Fruit fly (Drosophila melanogaster) whole organism, embryonic: ENCODE measurements around the gene CG4839.

Source experiments
- Adf1 ChIP-seq: fragments of 200-800 bp; sonication (Bioruptor generic); IDR thresholded peaks from 2 replicates; pipeline ENCODE4 v1.3.6; 2022; ENCODE audit warnings: missing biosample characterization, missing genetic modification characterization
- Atf3 ChIP-seq: fragments of 200-800 bp; sonication (Bioruptor generic); optimal IDR thresholded peaks from 3 replicates; lab custom pipeline; 2016; ENCODE audit warnings: missing biosample characterization, missing genetic modification characterization
- BEAF-32 ChIP-seq: fragments of 200-800 bp; sonication (Bioruptor generic); optimal IDR thresholded peaks from 3 replicates; lab custom pipeline; 2017; ENCODE audit warnings: missing biosample characterization, missing genetic modification characterization, mild to moderate bottlenecking, moderate library complexity, missing genetic modification reagents
- BtbVII ChIP-seq: fragments of 200-800 bp; sonication (Bioruptor generic); optimal IDR thresholded peaks from 3 replicates; lab custom pipeline; 2017; ENCODE audit warnings: missing biosample characterization, mild to moderate bottlenecking, missing genetic modification characterization
- CG10543 ChIP-seq: fragments of 200-800 bp; sonication (Bioruptor generic); optimal IDR thresholded peaks from 3 replicates; lab custom pipeline; 2017; ENCODE audit warnings: missing biosample characterization, mild to moderate bottlenecking, missing genetic modification characterization, moderate library complexity
- CG10959 ChIP-seq: fragments of 200-800 bp; sonication (Bioruptor generic); IDR thresholded peaks from 2 replicates; pipeline ENCODE4 v1.3.6; 2022; ENCODE audit warnings: missing biosample characterization, missing genetic modification characterization
- CG11085 ChIP-seq: fragments of 200-800 bp; sonication (Bioruptor generic); IDR thresholded peaks from 2 replicates; pipeline ENCODE4 v1.3.6; 2022; ENCODE audit warnings: missing biosample characterization, missing genetic modification characterization
- CG13894 ChIP-seq: fragments of 200-800 bp; sonication (Bioruptor generic); optimal IDR thresholded peaks from 3 replicates; lab custom pipeline; 2018; ENCODE audit warnings: missing biosample characterization, mild to moderate bottlenecking, missing genetic modification characterization, moderate library complexity
- CG14667 ChIP-seq: fragments of 200-800 bp; sonication (Bioruptor generic); IDR thresholded peaks from 2 replicates; pipeline ENCODE4 v1.3.6; 2022; ENCODE audit warnings: missing biosample characterization, missing genetic modification characterization
- CG15479 ChIP-seq: fragments of 200-800 bp; sonication (Bioruptor generic); optimal IDR thresholded peaks from 3 replicates; lab custom pipeline; 2019; ENCODE audit warnings: missing biosample characterization, mild to moderate bottlenecking, missing genetic modification characterization, moderate library complexity
- CG1603 ChIP-seq: fragments of 200-800 bp; sonication (Bioruptor generic); optimal IDR thresholded peaks from 2 replicates; lab custom pipeline; 2019; ENCODE audit warnings: missing biosample characterization, mild to moderate bottlenecking, missing genetic modification characterization, moderate library complexity
- CG30431 ChIP-seq: fragments of 200-800 bp; sonication (Bioruptor generic); optimal IDR thresholded peaks from 2 replicates; lab custom pipeline; 2017; ENCODE audit warnings: missing biosample characterization, missing genetic modification characterization
- CG32532 ChIP-seq: fragments of 200-800 bp; sonication (Bioruptor generic); IDR thresholded peaks from 2 replicates; pipeline ENCODE4 v1.3.6; 2022; ENCODE audit warnings: missing biosample characterization, missing genetic modification characterization
- CG3726 ChIP-seq: fragments of 200-800 bp; sonication (Bioruptor generic); IDR thresholded peaks from 3 replicates; pipeline ENCODE4, ENCODE4 v1.3.6; 2022; ENCODE audit warnings: missing biosample characterization, missing genetic modification characterization
- CG4404 ChIP-seq: fragments of 200-800 bp; sonication (Bioruptor generic); IDR thresholded peaks from 2 replicates; pipeline ENCODE4 v1.3.6; 2022; ENCODE audit warnings: missing biosample characterization, missing genetic modification characterization
- CG7963 ChIP-seq: fragments of 200-800 bp; sonication (Bioruptor generic); IDR thresholded peaks from 3 replicates; pipeline ENCODE4 v1.3.6; 2022; ENCODE audit warnings: missing biosample characterization, missing genetic modification characterization; ENCODE audit not compliant: partially characterized antibody
- CG8281 ChIP-seq: fragments of 200-800 bp; sonication (Bioruptor generic); optimal IDR thresholded peaks from 2 replicates; lab custom pipeline; 2018; ENCODE audit warnings: missing biosample characterization, mild to moderate bottlenecking, missing genetic modification characterization, moderate library complexity
- CG9215 ChIP-seq: fragments of 200-800 bp; sonication (Bioruptor generic); IDR thresholded peaks from 2 replicates; pipeline ENCODE4 v1.3.6; 2022; ENCODE audit warnings: missing biosample characterization, missing genetic modification characterization
- CG9817 ChIP-seq: fragments of 200-800 bp; sonication (Bioruptor generic); optimal IDR thresholded peaks from 2 replicates; lab custom pipeline; 2018; ENCODE audit warnings: missing biosample characterization, mild to moderate bottlenecking, missing genetic modification characterization, moderate library complexity
- Dbx ChIP-seq: fragments of 200-800 bp; sonication (Bioruptor generic); IDR thresholded peaks from 3 replicates; pipeline ENCODE4 v1.3.6; 2022; ENCODE audit warnings: missing biosample characterization, missing genetic modification characterization
- E2f1 ChIP-seq: fragments of 200-800 bp; sonication (Bioruptor generic); IDR thresholded peaks from 2 replicates; pipeline ENCODE4 v1.3.6; 2022; ENCODE audit warnings: missing biosample characterization, missing genetic modification characterization
- HLH4C ChIP-seq: fragments of 200-800 bp; sonication (Bioruptor generic); IDR thresholded peaks from 3 replicates; pipeline ENCODE4 v1.3.6; 2022; ENCODE audit warnings: missing biosample characterization, missing genetic modification characterization; ENCODE audit not compliant: partially characterized antibody
- HLH54F ChIP-seq: fragments of 200-800 bp; sonication (Bioruptor generic); optimal IDR thresholded peaks from 3 replicates; lab custom pipeline; 2016; ENCODE audit warnings: missing biosample characterization, missing genetic modification characterization
- HmgD ChIP-seq: fragments of 200-800 bp; sonication (Bioruptor generic); optimal IDR thresholded peaks from 3 replicates; lab custom pipeline; 2016; ENCODE audit warnings: missing biosample characterization, missing genetic modification characterization
- HmgZ ChIP-seq: fragments of 200-800 bp; sonication (Bioruptor generic); optimal IDR thresholded peaks from 2 replicates; lab custom pipeline; 2018; ENCODE audit warnings: missing biosample characterization, mild to moderate bottlenecking, missing genetic modification characterization
- Hr51 ChIP-seq, 2 experiments: fragments of 200-800 bp; sonication (Bioruptor generic); optimal IDR thresholded peaks; 2 replicates in 1 of 2; 3 replicates in 1 of 2; lab custom pipeline; 2016 to 2018; ENCODE audit warnings: missing biosample characterization in 2 of 2, missing genetic modification characterization in 2 of 2, mild to moderate bottlenecking in 1 of 2, moderate library complexity in 1 of 2
- Jarid2 ChIP-seq: fragments of 200-800 bp; sonication (Bioruptor generic); optimal IDR thresholded peaks from 3 replicates; lab custom pipeline; 2017; ENCODE audit warnings: mild to moderate bottlenecking, missing biosample characterization, missing genetic modification reagents, missing genetic modification characterization
- Meics ChIP-seq: fragments of 200-800 bp; sonication (Bioruptor generic); optimal IDR thresholded peaks from 2 replicates; lab custom pipeline; 2017; ENCODE audit warnings: missing biosample characterization, mild to moderate bottlenecking, missing genetic modification characterization
- Myb ChIP-seq: fragments of 200-800 bp; sonication (Bioruptor generic); optimal IDR thresholded peaks from 2 replicates; lab custom pipeline; 2016; ENCODE audit warnings: missing biosample characterization, missing genetic modification characterization
- Nf-YA ChIP-seq: fragments of 200-800 bp; sonication (Bioruptor generic); IDR thresholded peaks from 2 replicates; pipeline ENCODE4 v1.3.6; 2022; ENCODE audit warnings: missing biosample characterization, missing genetic modification characterization
- Nf-YC ChIP-seq: fragments of 200-800 bp; optimal IDR thresholded peaks from 3 replicates; lab custom pipeline; 2019; ENCODE audit warnings: missing biosample characterization, mild to moderate bottlenecking, missing genetic modification characterization, moderate library complexity
- Rfx ChIP-seq: fragments of 200-800 bp; sonication (Bioruptor generic); IDR thresholded peaks from 2 replicates; pipeline ENCODE4 v1.3.6; 2022; ENCODE audit warnings: missing biosample characterization, missing genetic modification characterization
- Stat92E ChIP-seq, 3 experiments: fragments of >200 bp in 2 of 3; fragments of 200-800 bp in 1 of 3; sonication (Bioruptor generic) in 1 of 3; optimal IDR thresholded peaks; 2 replicates each; lab custom pipeline; 2017 to 2019; ENCODE audit warnings: missing biosample characterization in 3 of 3, missing genetic modification characterization in 3 of 3, mild to moderate bottlenecking in 1 of 3, moderate library complexity in 1 of 3
- ap ChIP-seq: fragments of 200-800 bp; sonication (Bioruptor generic); IDR thresholded peaks from 2 replicates; pipeline ENCODE4 v1.3.6; 2022; ENCODE audit warnings: missing biosample characterization, missing genetic modification characterization
- ara ChIP-seq: fragments of 200-800 bp; sonication (Bioruptor generic); IDR thresholded peaks from 2 replicates; pipeline ENCODE4 v1.3.6; 2022; ENCODE audit warnings: missing biosample characterization, missing genetic modification characterization
- cato ChIP-seq: fragments of 200-800 bp; sonication (Bioruptor generic); optimal IDR thresholded peaks from 2 replicates; lab custom pipeline; 2016; ENCODE audit warnings: missing biosample characterization, missing genetic modification characterization, borderline replicate concordance
- crol ChIP-seq: fragments of 200-800 bp; sonication (Bioruptor generic); IDR thresholded peaks from 2 replicates; pipeline ENCODE4 v1.3.6; 2022; ENCODE audit warnings: missing biosample characterization, missing genetic modification characterization
- gem ChIP-seq: fragments of 200-800 bp; sonication (Bioruptor generic); optimal IDR thresholded peaks from 2 replicates; lab custom pipeline; 2019; ENCODE audit warnings: missing biosample characterization, mild to moderate bottlenecking, missing genetic modification characterization, moderate library complexity
- grn ChIP-seq: fragments of 200-800 bp; sonication (Bioruptor generic); optimal IDR thresholded peaks from 3 replicates; lab custom pipeline; 2017; ENCODE audit warnings: missing biosample characterization, missing genetic modification characterization
- ind ChIP-seq: fragments of 200-800 bp; sonication (Bioruptor generic); optimal IDR thresholded peaks from 3 replicates; lab custom pipeline; 2016; ENCODE audit warnings: missing biosample characterization, missing genetic modification characterization
- oc ChIP-seq: fragments of 200-800 bp; sonication (Bioruptor generic); optimal IDR thresholded peaks from 2 replicates; lab custom pipeline; 2018; ENCODE audit warnings: missing biosample characterization, mild to moderate bottlenecking, missing genetic modification characterization, moderate library complexity
- org-1 ChIP-seq: fragments of 200-800 bp; sonication (Bioruptor generic); optimal IDR thresholded peaks from 2 replicates; lab custom pipeline; 2017; ENCODE audit warnings: missing biosample characterization, missing genetic modification characterization
- prd ChIP-seq, 3 experiments: fragments of >200 bp in 2 of 3; fragments of 200-800 bp in 1 of 3; sonication (Bioruptor generic) in 1 of 3; optimal IDR thresholded peaks in 2 of 3; IDR thresholded peaks in 1 of 3; 2 replicates in 2 of 3; 3 replicates in 1 of 3; pipeline versions ENCODE4 v1.3.6 to Lab custom; 2017 to 2022; ENCODE audit warnings: missing biosample characterization in 1 of 3, missing genetic modification characterization in 1 of 3
- scrt ChIP-seq: fragments of 200-800 bp; sonication (Bioruptor generic); optimal IDR thresholded peaks from 2 replicates; lab custom pipeline; 2018; ENCODE audit warnings: missing biosample characterization, mild to moderate bottlenecking, missing genetic modification characterization, moderate library complexity
- sens ChIP-seq: fragments of 200-800 bp; sonication (Bioruptor generic); peaks from one replicate; lab custom pipeline; 2016; ENCODE audit warnings: missing biosample characterization, missing genetic modification characterization
- slbo ChIP-seq: fragments of 200-800 bp; sonication (Bioruptor generic); IDR thresholded peaks from 2 replicates; pipeline ENCODE4 v1.3.6; 2022; ENCODE audit warnings: missing biosample characterization, missing genetic modification characterization
- sug ChIP-seq: fragments of 200-800 bp; optimal IDR thresholded peaks from 2 replicates; lab custom pipeline; 2019; ENCODE audit warnings: missing biosample characterization, mild to moderate bottlenecking, missing genetic modification characterization, moderate library complexity
- tap ChIP-seq: fragments of 200-800 bp; optimal IDR thresholded peaks from 3 replicates; lab custom pipeline; 2019; ENCODE audit warnings: missing biosample characterization, mild to moderate bottlenecking, missing genetic modification characterization, moderate library complexity
- ttk ChIP-seq: fragments of 200-800 bp; sonication (Bioruptor generic); IDR thresholded peaks from 2 replicates; pipeline ENCODE4 v2.1.2; 2022; ENCODE audit warnings: missing biosample characterization, missing genetic modification characterization

The CG4839 gene

DNA sequence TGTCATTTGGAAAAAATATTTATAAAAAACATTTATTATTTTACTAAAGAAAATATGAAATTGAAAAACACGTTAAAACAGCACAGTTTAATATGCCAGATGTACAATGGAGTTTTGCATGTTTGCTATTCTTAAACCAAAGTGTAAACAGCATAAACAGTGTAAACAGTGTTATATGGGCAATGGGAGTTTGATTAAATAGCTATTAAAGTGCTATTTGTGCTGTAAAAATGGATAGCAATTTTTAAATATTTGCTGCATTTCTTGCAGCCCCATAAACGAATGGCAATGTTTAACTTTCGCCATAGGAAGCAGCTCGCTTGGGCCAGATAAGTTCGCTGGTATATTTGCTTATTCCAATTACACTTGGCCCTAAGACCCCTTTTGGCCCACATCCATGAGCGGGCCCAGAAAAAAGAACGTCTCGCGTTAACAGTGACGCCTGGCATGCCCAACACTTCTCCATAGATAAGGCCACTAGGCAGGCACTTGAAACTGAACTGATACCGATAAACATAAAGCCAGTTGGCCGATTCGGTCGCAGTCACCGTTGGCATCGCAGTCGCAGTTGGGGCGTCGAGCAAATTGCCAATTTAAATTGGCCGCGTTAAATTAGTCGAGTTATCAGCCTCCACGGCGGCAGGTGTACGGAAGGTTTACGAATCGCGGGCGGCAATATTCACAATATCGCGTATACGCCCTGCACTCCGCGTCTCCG is at the start of gene CG4839 (continued):
- TF ChIP-seq scrt: no peak
- no peak for TF ChIP-seq ttk
- TF ChIP-seq Meics (GFP tag; lab: Kevin White, UChicago): peak; percentile 20
- no peak for TF ChIP-seq CG1603
- no peak for TF ChIP-seq HLH54F (GFP tag; lab: Kevin White, UChicago)
- TF ChIP-seq CG10543: peak; percentile 62
- peak; percentile 69 for TF ChIP-seq grn
- TF ChIP-seq sug (tag; lab: Kevin White, UChicago): peak; percentile 73
- TF ChIP-seq CG8281 (tag; lab: Kevin White, UChicago): no peak
- TF ChIP-seq CG14667 (GFP tag; lab: Robert Waterston, UW): no peak
- TF ChIP-seq ind (GFP tag; lab: Kevin White, UChicago): no peak
- peak; percentile 30 for TF ChIP-seq sens (GFP tag; lab: Kevin White, UChicago)
- peak; percentile 94 for TF ChIP-seq Adf1 (GFP tag; lab: Robert Waterston, UW)
- TF ChIP-seq org-1 (GFP tag; lab: Kevin White, UChicago): no peak
- no peak for TF ChIP-seq tap (tag; lab: Kevin White, UChicago)
- no peak for TF ChIP-seq Nf-YA (GFP tag; lab: Robert Waterston, UW)
- TF ChIP-seq CG3726 (GFP tag; lab: Robert Waterston, UW): no peak
- no peak for TF ChIP-seq ap
- TF ChIP-seq CG30431 (GFP tag; lab: Kevin White, UChicago): no peak
- no peak for TF ChIP-seq prd (optimal IDR thresholded peaks at IDR 0.05; lab: Kevin White, UChicago)
- TF ChIP-seq prd (GFP tag; IDR thresholded peaks at IDR 0.05; lab: Robert Waterston, UW): 0 out of 3 replicates have a peak, but pooled peaks have one; percentile 16
- TF ChIP-seq E2f1 (GFP tag; lab: Robert Waterston, UW): no peak
- TF ChIP-seq oc (tag; lab: Kevin White, UChicago): no peak
- TF ChIP-seq HmgD (GFP tag; lab: Kevin White, UChicago): no peak
- TF ChIP-seq BtbVII (GFP tag; lab: Kevin White, UChicago): peak; percentile 75
- 0 out of 3 replicates have a peak, but pooled peaks have one; percentile 41 for TF ChIP-seq Dbx (GFP tag; lab: Robert Waterston, UW)
- no peak for TF ChIP-seq gem (tag; lab: Kevin White, UChicago)
- TF ChIP-seq Stat92E (GFP tag; optimal IDR thresholded peaks at IDR 0.05; lab: Kevin White, UChicago): no peak
- peak; percentile 3 for TF ChIP-seq HmgZ (tag; lab: Kevin White, UChicago)
- no peak for TF ChIP-seq HLH4C (GFP tag; lab: Robert Waterston, UW)
- no peak for TF ChIP-seq crol (GFP tag; lab: Robert Waterston, UW)
- TF ChIP-seq CG9817 (tag; lab: Kevin White, UChicago): no peak
- no peak for TF ChIP-seq cato (GFP tag; lab: Kevin White, UChicago)
- TF ChIP-seq CG32532 (GFP tag; lab: Robert Waterston, UW): peak; percentile 37; the same call in 1 of the 2 replicates
- TF ChIP-seq slbo: no peak
- TF ChIP-seq CG4404: no peak
- TF ChIP-seq CG10959 (GFP tag; lab: Robert Waterston, UW): no peak
- no peak for TF ChIP-seq CG7963 (GFP tag; lab: Robert Waterston, UW)
- TF ChIP-seq CG11085 (GFP tag; lab: Robert Waterston, UW): no peak
- TF ChIP-seq CG13894 (tag; lab: Kevin White, UChicago): peak; percentile 3
- TF ChIP-seq CG9215: peak; percentile 45; the same call in 1 of the 2 replicates
- TF ChIP-seq Myb (GFP tag; lab: Kevin White, UChicago): no peak
- peak; percentile 18 for TF ChIP-seq Jarid2 (GFP tag; lab: Kevin White, UChicago)
- no peak for TF ChIP-seq Nf-YC (tag; lab: Kevin White, UChicago)
- no peak for TF ChIP-seq Atf3
- TF ChIP-seq BEAF-32 (GFP tag; lab: Kevin White, UChicago): no peak
- no peak for TF ChIP-seq Rfx (GFP tag; lab: Robert Waterston, UW)
- TF ChIP-seq ara (GFP tag; lab: Robert Waterston, UW): no peak
- TF ChIP-seq Hr51 (GFP tag; optimal IDR thresholded peaks at IDR 0.05; lab: Kevin White, UChicago): no peak
- TF ChIP-seq CG15479: no peak
